Worm (Caenorhabditis elegans): ENCODE measurements around the gene xpd-1.
A peak's percentile ranks its signal among the peaks of the same experiment; 100 is the strongest.

The xpd-1 gene

DNA sequence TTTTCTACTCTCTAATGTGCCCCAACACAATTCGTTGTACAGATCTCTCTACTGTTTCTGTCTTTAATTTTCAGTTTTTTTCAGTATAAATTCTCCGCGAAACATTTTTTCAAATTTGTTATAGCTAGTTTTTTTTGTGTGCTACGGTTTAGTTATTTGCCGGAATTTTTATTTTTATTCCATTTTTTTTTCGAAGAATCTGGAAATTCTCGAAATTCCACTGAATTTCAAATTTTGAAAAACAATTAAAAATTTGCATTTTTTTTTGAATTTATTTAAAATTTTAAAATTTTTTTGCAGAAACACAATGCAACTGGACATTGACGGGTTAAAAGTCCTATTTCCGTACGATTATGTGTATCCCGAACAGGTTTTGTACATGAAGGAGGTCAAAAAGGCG, at the start of gene xpd-1:
xpd-1 (plus strand) TSS at position 301 of the 400 bp plus-strand sequence.
- TF ChIP-seq klf-2 (GFP tag; conservative IDR thresholded peaks at IDR 0.05) (no peak), ref-1 (GFP tag; conservative IDR thresholded peaks at IDR 0.05) (no peak), T22C8.4 (GFP tag; IDR thresholded peaks at IDR 0.05) (no peak), cog-1 (tag; optimal IDR thresholded peaks at IDR 0.05) (no peak), flt-1 (GFP tag; IDR thresholded peaks at IDR 0.05) (no peak), ztf-23 (GFP tag; IDR thresholded peaks at IDR 0.05) (no peak), ztf-29 (GFP tag; IDR thresholded peaks at IDR 0.05) (no peak), med-1 (GFP tag; optimal IDR thresholded peaks at IDR 0.05; ENCODE audit: insufficient read depth) (no peak), tab-1 (GFP tag; IDR thresholded peaks at IDR 0.05) (no peak)

DNA sequence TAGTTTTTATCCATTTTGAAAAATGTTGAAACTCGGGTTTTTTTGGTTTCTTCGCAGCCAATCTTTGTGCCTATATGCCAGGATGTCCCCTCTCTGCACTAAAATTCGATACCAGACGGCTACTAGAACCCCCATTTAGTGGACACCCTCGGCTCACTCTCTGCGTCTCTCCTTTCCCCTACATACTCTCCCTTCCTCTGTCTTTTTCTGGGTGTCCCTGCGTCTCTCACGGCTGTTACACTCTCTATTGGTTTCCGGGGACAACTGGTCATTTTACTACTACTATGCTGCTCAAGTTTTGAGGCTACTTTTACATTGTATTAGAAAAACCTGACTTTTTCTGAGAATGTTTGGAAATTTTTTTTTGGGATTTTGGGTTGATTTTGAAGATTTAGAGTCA, 44.5 kb upstream of the xpd-1 start:
- no peak for TF ChIP-seq ztf-29 (GFP tag; IDR thresholded peaks at IDR 0.05)
- no peak for TF ChIP-seq ztf-23 (GFP tag; IDR thresholded peaks at IDR 0.05)

DNA sequence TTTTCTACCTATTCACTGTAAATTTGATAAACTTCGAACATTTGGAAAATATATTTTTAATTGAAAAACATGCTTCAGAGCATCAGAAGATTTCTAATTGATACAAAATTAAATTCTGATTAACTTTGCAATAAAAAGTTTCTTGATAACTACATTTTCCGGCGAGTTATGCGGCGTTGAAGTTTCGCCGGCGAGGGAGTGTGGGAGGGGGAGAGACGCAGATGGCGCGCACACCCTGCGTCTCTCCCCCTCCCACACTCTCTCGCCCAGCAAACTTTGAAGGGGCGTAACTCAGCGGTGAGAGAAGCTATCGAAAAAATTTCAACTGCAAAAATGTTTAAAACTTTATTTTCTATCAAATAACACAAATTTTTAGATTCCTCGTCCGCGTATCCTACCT, 42.4 kb upstream of the xpd-1 start:
- TF ChIP-seq klf-2 (GFP tag; conservative IDR thresholded peaks at IDR 0.05) (no peak), T22C8.4 (GFP tag; IDR thresholded peaks at IDR 0.05) (no peak), cog-1 (tag; optimal IDR thresholded peaks at IDR 0.05) (no peak), ref-1 (GFP tag; conservative IDR thresholded peaks at IDR 0.05) (no peak), ztf-23 (GFP tag; IDR thresholded peaks at IDR 0.05) (no peak), med-1 (GFP tag; optimal IDR thresholded peaks at IDR 0.05; ENCODE audit: insufficient read depth) (no peak), ztf-29 (GFP tag; IDR thresholded peaks at IDR 0.05) (no peak), flt-1 (GFP tag; IDR thresholded peaks at IDR 0.05) (no peak), tab-1 (GFP tag; IDR thresholded peaks at IDR 0.05) (no peak)

DNA sequence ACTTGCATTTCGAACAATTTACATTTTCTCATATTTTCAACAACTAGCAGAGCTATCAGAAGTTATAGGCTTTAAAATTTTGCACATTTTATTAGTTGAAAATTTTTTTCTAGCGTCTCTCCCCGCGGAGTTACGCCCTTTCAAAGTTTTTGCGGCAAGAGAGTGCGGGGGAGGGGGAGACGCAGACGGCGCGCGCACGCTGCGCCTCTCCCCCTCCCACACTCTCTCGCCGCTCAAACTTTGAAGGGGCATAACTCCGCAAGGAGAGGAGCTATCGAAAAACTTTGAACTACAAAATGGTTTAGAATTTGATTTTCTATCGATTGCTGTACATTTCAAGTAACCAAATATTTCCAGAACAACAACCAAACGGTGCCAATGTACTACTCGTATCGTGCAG, 37.9 kb upstream of the xpd-1 start:
- 0 out of 2 replicates have a peak, but pooled peaks have one; percentile 38 for TF ChIP-seq flt-1 (GFP tag; IDR thresholded peaks at IDR 0.05)
- no peak for TF ChIP-seq med-1 (GFP tag; optimal IDR thresholded peaks at IDR 0.05; ENCODE audit: insufficient read depth)
- no peak for TF ChIP-seq cog-1 (tag; optimal IDR thresholded peaks at IDR 0.05)

DNA sequence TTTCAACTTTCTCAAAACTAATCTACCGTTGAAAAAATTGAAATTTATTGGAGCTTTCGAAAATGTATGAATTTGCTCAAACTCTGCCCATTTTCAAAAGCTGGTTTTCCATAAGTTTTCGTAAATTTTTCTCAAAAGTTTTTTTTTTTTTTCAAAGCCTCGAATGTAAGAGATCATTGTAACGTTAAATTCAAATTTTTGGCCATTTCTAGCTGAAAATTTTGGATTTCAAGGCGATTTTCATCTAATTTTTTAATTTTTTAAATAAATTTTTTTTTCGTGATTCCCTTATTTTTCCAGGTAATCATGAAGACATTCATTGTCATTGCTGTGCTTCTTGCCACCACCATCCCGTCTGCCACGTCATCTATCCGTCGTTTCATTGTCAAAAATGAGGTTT, 34.8 kb upstream of the xpd-1 start, which contains the start of gene hpo-38:
hpo-38 (plus strand) TSS at position 301 of the 400 bp plus-strand sequence.
- TF ChIP-seq ztf-29 (GFP tag; IDR thresholded peaks at IDR 0.05), result no peak

DNA sequence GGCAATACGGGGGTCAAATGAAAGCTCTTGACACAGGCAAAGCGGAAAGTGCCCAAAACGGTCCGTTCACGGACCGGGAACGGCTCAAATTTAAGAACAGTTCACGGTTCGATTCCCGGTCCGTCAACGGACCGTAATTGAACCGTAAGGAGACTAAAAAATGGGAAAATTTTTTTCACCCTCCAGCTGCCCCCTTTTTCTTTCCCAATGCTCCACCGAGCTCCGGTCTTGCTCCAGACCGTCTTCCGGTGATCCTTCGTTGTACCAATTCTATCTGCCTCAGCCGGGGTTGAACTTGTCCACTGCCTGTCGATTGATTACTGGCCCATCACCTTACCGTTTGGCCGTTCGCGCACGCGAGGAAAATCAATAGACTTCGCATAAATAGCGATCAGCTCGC, 32.0 kb upstream of the xpd-1 start:
- TF ChIP-seq flt-1 (GFP tag; IDR thresholded peaks at IDR 0.05) (peak; percentile 27; the same call in 1 of the 2 replicates), tab-1 (GFP tag; IDR thresholded peaks at IDR 0.05) (0 out of 2 replicates have a peak, but pooled peaks have one; percentile 15)

DNA sequence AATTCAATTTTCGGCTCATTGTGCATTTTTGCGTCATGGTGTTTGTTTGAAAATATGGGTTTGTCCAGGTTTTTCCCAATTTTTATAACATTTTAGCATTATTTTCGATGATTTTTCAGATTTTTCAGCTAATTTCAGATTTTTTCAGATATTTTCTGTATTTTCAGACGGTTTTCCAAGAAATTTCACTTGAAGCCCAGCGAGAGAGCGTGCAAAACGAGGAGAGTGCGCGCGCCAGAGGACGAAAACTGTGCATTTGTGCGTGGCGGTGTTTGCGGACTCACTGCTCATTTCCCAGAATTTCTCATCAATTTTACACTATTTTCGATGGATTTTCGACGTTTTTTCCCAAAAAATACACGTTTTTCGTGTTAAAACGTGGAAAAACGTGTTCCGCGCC, 29.8 kb upstream of the xpd-1 start:
- TF ChIP-seq tab-1 (GFP tag; IDR thresholded peaks at IDR 0.05) (no peak), flt-1 (GFP tag; IDR thresholded peaks at IDR 0.05) (0 out of 2 replicates have a peak, but pooled peaks have one; percentile 17)

DNA sequence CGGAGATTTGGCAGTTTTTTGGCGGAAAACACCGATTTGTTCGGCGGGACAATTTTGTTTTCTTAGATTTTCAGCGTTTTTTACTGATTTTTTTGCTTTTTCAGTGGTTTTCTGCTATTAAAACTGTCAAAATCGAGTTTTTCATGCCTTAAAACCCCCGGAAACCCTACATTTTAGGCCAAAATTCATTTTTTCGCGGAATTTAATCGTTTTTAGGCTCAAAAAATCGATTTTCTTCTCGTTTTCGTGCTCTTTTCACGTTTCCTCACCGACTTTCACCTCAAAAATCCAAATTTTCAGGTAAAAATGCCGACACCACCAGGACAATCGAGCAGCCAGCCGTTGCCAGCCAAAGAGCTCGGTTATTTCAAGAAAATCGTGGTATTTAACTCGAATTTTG, 29.3 kb upstream of the xpd-1 start, which contains the start of gene hpo-29:
hpo-29 (plus strand) TSS at position 301 of the 400 bp plus-strand sequence.
- TF ChIP-seq med-1 (GFP tag; optimal IDR thresholded peaks at IDR 0.05; ENCODE audit: insufficient read depth) (no peak), ztf-29 (GFP tag; IDR thresholded peaks at IDR 0.05) (no peak), tab-1 (GFP tag; IDR thresholded peaks at IDR 0.05) (no peak), flt-1 (GFP tag; IDR thresholded peaks at IDR 0.05) (no peak), klf-2 (GFP tag; conservative IDR thresholded peaks at IDR 0.05) (no peak), ztf-23 (GFP tag; IDR thresholded peaks at IDR 0.05) (no peak), cog-1 (tag; optimal IDR thresholded peaks at IDR 0.05) (no peak), ref-1 (GFP tag; conservative IDR thresholded peaks at IDR 0.05) (no peak), T22C8.4 (GFP tag; IDR thresholded peaks at IDR 0.05) (no peak)

DNA sequence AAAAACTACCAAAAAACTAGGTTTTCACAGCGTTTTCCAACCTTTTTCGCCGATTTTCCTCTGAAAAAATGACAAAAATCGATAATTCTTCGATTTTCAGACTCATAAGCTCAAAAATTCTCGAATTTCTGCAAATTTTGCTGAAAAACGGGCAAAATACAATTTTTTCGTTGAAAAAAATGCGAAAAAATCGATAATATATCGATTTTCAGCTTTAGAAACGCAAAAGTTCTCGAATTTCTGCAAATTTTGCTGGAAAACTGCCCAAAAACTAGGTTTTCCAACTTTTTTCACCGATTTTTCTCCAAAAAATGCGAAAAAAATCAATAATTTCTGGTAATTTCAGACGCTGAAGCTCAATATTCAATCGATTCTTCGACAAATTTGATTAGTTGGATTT, 13.5 kb upstream of the xpd-1 start:
- no peak for TF ChIP-seq cog-1 (tag; optimal IDR thresholded peaks at IDR 0.05)
- no peak for TF ChIP-seq tab-1 (GFP tag; IDR thresholded peaks at IDR 0.05)
- no peak for TF ChIP-seq flt-1 (GFP tag; IDR thresholded peaks at IDR 0.05)
- TF ChIP-seq klf-2 (GFP tag; conservative IDR thresholded peaks at IDR 0.05), result no peak
- TF ChIP-seq ztf-29 (GFP tag; IDR thresholded peaks at IDR 0.05), result no peak
- no peak for TF ChIP-seq med-1 (GFP tag; optimal IDR thresholded peaks at IDR 0.05; ENCODE audit: insufficient read depth)
- no peak for TF ChIP-seq T22C8.4 (GFP tag; IDR thresholded peaks at IDR 0.05)
- TF ChIP-seq ztf-23 (GFP tag; IDR thresholded peaks at IDR 0.05), result no peak
- TF ChIP-seq ref-1 (GFP tag; conservative IDR thresholded peaks at IDR 0.05), result no peak

DNA sequence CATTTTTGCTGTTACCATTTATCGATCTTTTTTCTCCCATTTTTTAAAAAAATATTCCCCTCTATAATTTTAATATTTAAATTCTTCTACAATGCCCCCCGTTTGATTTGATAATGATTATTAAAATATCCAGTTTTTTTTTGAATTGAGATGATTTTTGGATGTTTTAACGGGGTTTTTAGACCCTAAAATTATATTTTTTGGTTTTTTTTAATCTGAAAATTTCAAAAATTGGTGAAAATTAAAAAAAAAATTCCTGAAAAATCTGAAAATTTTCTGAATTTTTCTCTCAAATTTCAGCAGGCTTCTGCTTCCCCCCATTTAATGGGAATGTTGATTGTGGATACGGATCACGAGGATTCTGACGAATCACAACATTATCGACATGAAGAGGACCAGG, 10.7 kb upstream of the xpd-1 start, which contains the start of gene Y50D7A.3:
Y50D7A.3 (plus strand) TSS at position 301 of the 400 bp plus-strand sequence.
- TF ChIP-seq cog-1 (tag; optimal IDR thresholded peaks at IDR 0.05) (no peak), ztf-29 (GFP tag; IDR thresholded peaks at IDR 0.05) (no peak), ztf-23 (GFP tag; IDR thresholded peaks at IDR 0.05) (no peak), ref-1 (GFP tag; conservative IDR thresholded peaks at IDR 0.05) (no peak), flt-1 (GFP tag; IDR thresholded peaks at IDR 0.05) (no peak), T22C8.4 (GFP tag; IDR thresholded peaks at IDR 0.05) (no peak), klf-2 (GFP tag; conservative IDR thresholded peaks at IDR 0.05) (no peak), tab-1 (GFP tag; IDR thresholded peaks at IDR 0.05) (no peak), med-1 (GFP tag; optimal IDR thresholded peaks at IDR 0.05; ENCODE audit: insufficient read depth) (no peak)

DNA sequence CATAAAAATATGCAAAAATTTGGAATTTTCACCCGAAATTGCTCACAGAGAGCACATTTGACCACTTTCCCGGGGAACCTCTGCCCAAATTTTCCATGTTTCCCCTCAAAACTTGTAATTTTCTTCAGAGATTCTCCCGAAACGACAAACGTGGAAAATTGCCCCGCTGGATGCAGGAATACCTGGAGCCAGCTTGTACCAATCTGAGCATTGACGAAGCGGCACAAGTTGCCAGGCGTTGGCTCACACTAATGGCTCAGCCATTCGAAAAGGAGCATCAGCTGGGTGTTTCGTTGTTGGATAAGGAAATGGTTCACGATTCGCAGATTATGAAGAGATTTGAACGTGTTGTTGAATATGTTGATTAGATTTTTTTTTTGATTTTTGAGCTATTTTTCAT, 17.6 kb downstream of the xpd-1 start:
- no peak for TF ChIP-seq ref-1 (GFP tag; conservative IDR thresholded peaks at IDR 0.05)
- TF ChIP-seq flt-1 (GFP tag; IDR thresholded peaks at IDR 0.05), result no peak
- no peak for TF ChIP-seq klf-2 (GFP tag; conservative IDR thresholded peaks at IDR 0.05)
- TF ChIP-seq cog-1 (tag; optimal IDR thresholded peaks at IDR 0.05), result no peak
- no peak for TF ChIP-seq tab-1 (GFP tag; IDR thresholded peaks at IDR 0.05)
- TF ChIP-seq med-1 (GFP tag; optimal IDR thresholded peaks at IDR 0.05; ENCODE audit: insufficient read depth), result no peak
- TF ChIP-seq ztf-23 (GFP tag; IDR thresholded peaks at IDR 0.05), result no peak
- no peak for TF ChIP-seq T22C8.4 (GFP tag; IDR thresholded peaks at IDR 0.05)
- TF ChIP-seq ztf-29 (GFP tag; IDR thresholded peaks at IDR 0.05), result no peak

Measured in whole organism, midembryonic.